Fruit fly (Drosophila melanogaster) whole organism, embryonic: ENCODE measurements around the gene CG5160.

ENCODE experiments used
- Aef1 ChIP-seq: fragments of 200-800 bp; sonication (Bioruptor generic); IDR thresholded peaks from 3 replicates; pipeline ENCODE4 v1.3.6; 2022; ENCODE audit warnings: missing biosample characterization, missing genetic modification characterization
- Blimp-1 ChIP-seq: fragments of 200-800 bp; sonication (Bioruptor generic); optimal IDR thresholded peaks from 3 replicates; lab custom pipeline; 2018; ENCODE audit warnings: missing biosample characterization, missing genetic modification characterization, mild to moderate bottlenecking, moderate library complexity, missing genetic modification reagents
- CG10565 ChIP-seq: fragments of 200-800 bp; sonication (Bioruptor generic); optimal IDR thresholded peaks from 3 replicates; lab custom pipeline; 2016; ENCODE audit warnings: missing biosample characterization, mild to moderate bottlenecking, missing genetic modification characterization
- CG12659 ChIP-seq: fragments of 200-800 bp; sonication (Bioruptor generic); optimal IDR thresholded peaks from 3 replicates; lab custom pipeline; 2017; ENCODE audit warnings: mild to moderate bottlenecking, missing biosample characterization, missing genetic modification reagents, missing genetic modification characterization
- CG14050 ChIP-seq: fragments of 200-800 bp; sonication (Bioruptor generic); IDR thresholded peaks from 3 replicates; pipeline ENCODE4 v1.3.6; 2022; ENCODE audit warnings: missing biosample characterization, missing genetic modification characterization
- CG18262 ChIP-seq: fragments of 200-800 bp; optimal IDR thresholded peaks from 3 replicates; lab custom pipeline; 2019; ENCODE audit warnings: missing biosample characterization, mild to moderate bottlenecking, missing genetic modification characterization, moderate library complexity
- CG18764 ChIP-seq: fragments of 200-800 bp; sonication (Bioruptor generic); optimal IDR thresholded peaks from 3 replicates; lab custom pipeline; 2016; ENCODE audit warnings: missing biosample characterization, missing genetic modification characterization
- CG31365 ChIP-seq: fragments of 200-800 bp; sonication (Bioruptor generic); optimal IDR thresholded peaks from 2 replicates; lab custom pipeline; 2018; ENCODE audit warnings: missing biosample characterization, mild to moderate bottlenecking, missing genetic modification characterization
- CG4282 ChIP-seq: fragments of 200-800 bp; sonication (Bioruptor generic); optimal IDR thresholded peaks from 2 replicates; lab custom pipeline; 2016; ENCODE audit warnings: missing biosample characterization, missing genetic modification characterization
- CG4707 ChIP-seq: fragments of 200-800 bp; sonication (Bioruptor generic); optimal IDR thresholded peaks from 2 replicates; lab custom pipeline; 2018; ENCODE audit warnings: missing biosample characterization, mild to moderate bottlenecking, missing genetic modification characterization, moderate library complexity
- CG5953 ChIP-seq: fragments of 200-800 bp; sonication (Bioruptor generic); IDR thresholded peaks from 2 replicates; pipeline ENCODE4 v1.3.6; 2022; ENCODE audit warnings: missing biosample characterization, missing genetic modification characterization
- CG6683 ChIP-seq: fragments of 200-800 bp; sonication (Bioruptor generic); optimal IDR thresholded peaks from 2 replicates; lab custom pipeline; 2017; ENCODE audit warnings: missing biosample characterization, mild to moderate bottlenecking, missing genetic modification characterization, missing genetic modification reagents
- CG8281 ChIP-seq: fragments of 200-800 bp; sonication (Bioruptor generic); optimal IDR thresholded peaks from 2 replicates; lab custom pipeline; 2018; ENCODE audit warnings: missing biosample characterization, mild to moderate bottlenecking, missing genetic modification characterization, moderate library complexity
- CG9215 ChIP-seq: fragments of 200-800 bp; sonication (Bioruptor generic); IDR thresholded peaks from 2 replicates; pipeline ENCODE4 v1.3.6; 2022; ENCODE audit warnings: missing biosample characterization, missing genetic modification characterization
- D ChIP-seq, 2 experiments: fragments of 200-800 bp in 1 of 2; fragments of >200 bp in 1 of 2; sonication (Bioruptor generic) in 1 of 2; optimal IDR thresholded peaks; 2 replicates in 1 of 2; 3 replicates in 1 of 2; lab custom pipeline; 2017; ENCODE audit warnings: mild to moderate bottlenecking in 1 of 2, missing biosample characterization in 1 of 2, missing genetic modification characterization in 1 of 2, missing genetic modification reagents in 1 of 2
- D19B ChIP-seq: fragments of 200-800 bp; sonication (Bioruptor generic); optimal IDR thresholded peaks from 2 replicates; lab custom pipeline; 2017; ENCODE audit warnings: missing biosample characterization, mild to moderate bottlenecking, missing genetic modification characterization
- Dip3 ChIP-seq: fragments of 200-800 bp; sonication (Bioruptor generic); optimal IDR thresholded peaks from 3 replicates; lab custom pipeline; 2016; ENCODE audit warnings: missing biosample characterization, missing genetic modification characterization
- Doc3 ChIP-seq: fragments of 200-800 bp; sonication (Bioruptor generic); IDR thresholded peaks from 3 replicates; pipeline ENCODE4 v1.3.6; 2022; ENCODE audit warnings: missing biosample characterization, missing genetic modification characterization; ENCODE audit not compliant: partially characterized antibody
- E2f2 ChIP-seq: fragments of 200-800 bp; sonication (Bioruptor generic); IDR thresholded peaks from 2 replicates; pipeline ENCODE4 v1.3.6; 2022; ENCODE audit warnings: missing biosample characterization, missing genetic modification characterization
- Eip74EF ChIP-seq, 2 experiments: fragments of 200-800 bp in 1 of 2; fragments of >200 bp in 1 of 2; sonication (Bioruptor generic) in 1 of 2; optimal IDR thresholded peaks; 2 replicates each; lab custom pipeline; 2017 to 2019; ENCODE audit warnings: missing biosample characterization in 2 of 2, missing genetic modification characterization in 2 of 2, mild to moderate bottlenecking in 1 of 2, moderate library complexity in 1 of 2
- GATAe ChIP-seq: fragments of 200-800 bp; sonication (Bioruptor generic); conservative IDR thresholded peaks from 2 replicates; pipeline ENCODE4 v1.3.6; 2022; ENCODE audit warnings: missing biosample characterization, missing genetic modification characterization
- Hand ChIP-seq: fragments of 200-800 bp; sonication (Bioruptor generic); optimal IDR thresholded peaks from 2 replicates; lab custom pipeline; 2017; ENCODE audit warnings: mild to moderate bottlenecking, missing biosample characterization, missing genetic modification reagents, missing genetic modification characterization
- Hsf ChIP-seq: fragments of 200-800 bp; sonication (Bioruptor generic); optimal IDR thresholded peaks from 3 replicates; lab custom pipeline; 2016; ENCODE audit warnings: missing biosample characterization, missing genetic modification characterization
- MTF-1 ChIP-seq: fragments of 200-800 bp; sonication (Bioruptor generic); optimal IDR thresholded peaks from 2 replicates; lab custom pipeline; 2018; ENCODE audit warnings: missing biosample characterization, mild to moderate bottlenecking, missing genetic modification characterization, borderline replicate concordance
- NFAT ChIP-seq: fragments of 200-800 bp; sonication (Bioruptor generic); IDR thresholded peaks from 2 replicates; pipeline ENCODE4 v1.3.6; 2022; ENCODE audit warnings: missing biosample characterization, missing genetic modification characterization
- NfI ChIP-seq: fragments of 200-800 bp; sonication (Bioruptor generic); optimal IDR thresholded peaks from 3 replicates; lab custom pipeline; 2018; ENCODE audit warnings: missing biosample characterization, mild to moderate bottlenecking, missing genetic modification characterization, moderate library complexity
- Sin3A ChIP-seq: fragments of >200 bp; optimal IDR thresholded peaks from 2 replicates; lab custom pipeline; 2018
- Ssrp ChIP-seq: fragments of 200-800 bp; sonication (Bioruptor generic); optimal IDR thresholded peaks from 2 replicates; lab custom pipeline; 2018; ENCODE audit warnings: missing biosample characterization, mild to moderate bottlenecking, missing genetic modification characterization, moderate library complexity
- Usf ChIP-seq: fragments of 200-800 bp; sonication (Bioruptor generic); optimal IDR thresholded peaks from 2 replicates; lab custom pipeline; 2017; ENCODE audit warnings: missing genotype, missing biosample characterization, missing genetic modification characterization
- Xbp1 ChIP-seq: fragments of 200-800 bp; sonication (Bioruptor generic); optimal IDR thresholded peaks from 3 replicates; lab custom pipeline; 2016; ENCODE audit warnings: missing biosample characterization, mild to moderate bottlenecking, missing genetic modification characterization
- ap ChIP-seq: fragments of 200-800 bp; sonication (Bioruptor generic); IDR thresholded peaks from 2 replicates; pipeline ENCODE4 v1.3.6; 2022; ENCODE audit warnings: missing biosample characterization, missing genetic modification characterization
- ara ChIP-seq: fragments of 200-800 bp; sonication (Bioruptor generic); IDR thresholded peaks from 2 replicates; pipeline ENCODE4 v1.3.6; 2022; ENCODE audit warnings: missing biosample characterization, missing genetic modification characterization
- ash1 ChIP-seq: fragments of 200-800 bp; sonication (Bioruptor generic); optimal IDR thresholded peaks from 2 replicates; lab custom pipeline; 2018; ENCODE audit warnings: missing biosample characterization, mild to moderate bottlenecking, missing genetic modification characterization
- bab2 ChIP-seq: fragments of 200-800 bp; sonication (Bioruptor generic); optimal IDR thresholded peaks from 2 replicates; lab custom pipeline; 2016; ENCODE audit warnings: missing biosample characterization, missing genetic modification characterization
- ewg ChIP-seq: fragments of 200-800 bp; sonication (Bioruptor generic); optimal IDR thresholded peaks from 3 replicates; lab custom pipeline; 2017; ENCODE audit warnings: mild to moderate bottlenecking, missing biosample characterization, missing genetic modification reagents, missing genetic modification characterization
- fd64A ChIP-seq: fragments of 200-800 bp; sonication (Bioruptor generic); optimal IDR thresholded peaks from 3 replicates; lab custom pipeline; 2018; ENCODE audit warnings: missing biosample characterization, mild to moderate bottlenecking, missing genetic modification characterization
- grau ChIP-seq: fragments of 200-800 bp; optimal IDR thresholded peaks from 3 replicates; lab custom pipeline; 2019; ENCODE audit warnings: missing biosample characterization, mild to moderate bottlenecking, missing genetic modification characterization, moderate library complexity
- h ChIP-seq: fragments of >200 bp; optimal IDR thresholded peaks from 2 replicates; lab custom pipeline; 2017
- ham ChIP-seq: fragments of 200-800 bp; sonication (Bioruptor generic); IDR thresholded peaks from 2 replicates; pipeline ENCODE4 v1.3.6; 2022; ENCODE audit warnings: missing biosample characterization, missing genetic modification characterization
- hkb ChIP-seq, 2 experiments: fragments of 200-800 bp in 1 of 2; fragments of >200 bp in 1 of 2; sonication (Bioruptor generic) in 1 of 2; IDR thresholded peaks in 1 of 2; optimal IDR thresholded peaks in 1 of 2; 2 replicates each; pipeline versions ENCODE4 v1.3.6 to Lab custom; 2017 to 2022; ENCODE audit warnings: missing biosample characterization in 1 of 2, missing genetic modification characterization in 1 of 2
- kah ChIP-seq: fragments of 200-800 bp; sonication (Bioruptor generic); optimal IDR thresholded peaks from 2 replicates; lab custom pipeline; 2018; ENCODE audit warnings: missing biosample characterization, mild to moderate bottlenecking, missing genetic modification characterization
- lbe ChIP-seq: fragments of 200-800 bp; sonication (Bioruptor generic); optimal IDR thresholded peaks from 2 replicates; lab custom pipeline; 2016; ENCODE audit warnings: missing biosample characterization, mild to moderate bottlenecking, missing genetic modification characterization
- lilli ChIP-seq: fragments of 200-800 bp; sonication (Bioruptor generic); optimal IDR thresholded peaks from 3 replicates; lab custom pipeline; 2016; ENCODE audit warnings: missing biosample characterization, missing genetic modification characterization
- lmd ChIP-seq: fragments of 200-800 bp; sonication (Bioruptor generic); IDR thresholded peaks from 2 replicates; pipeline ENCODE4 v1.3.6; 2022; ENCODE audit warnings: missing biosample characterization, missing genetic modification characterization
- seq ChIP-seq: fragments of 200-800 bp; sonication (Bioruptor generic); IDR thresholded peaks from 2 replicates; pipeline ENCODE4 v1.3.6; 2022; ENCODE audit warnings: missing biosample characterization, missing genetic modification characterization
- slou ChIP-seq: fragments of 200-800 bp; sonication (Bioruptor generic); optimal IDR thresholded peaks from 3 replicates; lab custom pipeline; 2016; ENCODE audit warnings: missing biosample characterization, missing genetic modification characterization
- so ChIP-seq: fragments of 200-800 bp; sonication (Bioruptor generic); IDR thresholded peaks from 3 replicates; pipeline ENCODE4 v1.3.6; 2022; ENCODE audit warnings: missing biosample characterization, missing genetic modification characterization
- tll ChIP-seq, 2 experiments: fragments of 200-800 bp in 1 of 2; fragments of >200 bp in 1 of 2; sonication (Bioruptor generic) in 1 of 2; optimal IDR thresholded peaks; 2 replicates each; lab custom pipeline; 2017 to 2019; ENCODE audit warnings: missing biosample characterization in 2 of 2, missing genetic modification characterization in 2 of 2, mild to moderate bottlenecking in 1 of 2, moderate library complexity in 1 of 2
- twi ChIP-seq: fragments of 200-800 bp; optimal IDR thresholded peaks from 2 replicates; lab custom pipeline; 2019; ENCODE audit warnings: missing biosample characterization, mild to moderate bottlenecking, missing genetic modification characterization, moderate library complexity
- tx ChIP-seq: fragments of 200-800 bp; sonication (Bioruptor generic); optimal IDR thresholded peaks from 2 replicates; lab custom pipeline; 2016; ENCODE audit warnings: missing biosample characterization, missing genetic modification characterization

Gene CG5160

DNA sequence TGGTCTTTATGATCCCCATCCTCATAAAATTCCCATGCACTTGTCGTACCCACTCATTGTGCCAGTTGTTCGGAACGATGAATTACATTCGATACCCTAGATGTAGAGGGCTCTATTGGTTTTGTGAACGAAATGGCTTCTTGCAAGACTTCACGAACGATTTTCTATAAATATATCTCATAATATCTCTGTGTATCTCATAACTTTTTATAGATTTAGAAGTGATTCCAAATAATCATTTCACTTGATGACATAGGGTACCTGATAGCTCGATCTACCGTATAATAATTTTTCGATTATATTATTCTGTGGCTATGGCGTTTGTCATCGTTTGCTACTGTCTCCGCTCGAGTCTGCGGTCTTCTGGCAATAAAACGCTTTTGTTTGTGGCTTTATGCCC lies 1.6 kb downstream of the CG5160 start (continued):
- TF ChIP-seq h (lab: Kevin White, UChicago) = no peak
- peak; percentile 37 for TF ChIP-seq MTF-1 (GFP tag; lab: Kevin White, UChicago)
- peak; percentile 51; the same call in 1 of the 2 replicates for TF ChIP-seq NFAT (GFP tag; lab: Robert Waterston, UW)
- TF ChIP-seq Blimp-1 (GFP tag; lab: Kevin White, UChicago) = peak; percentile 68
- peak; percentile 10 for TF ChIP-seq CG8281 (tag; lab: Kevin White, UChicago)
- TF ChIP-seq CG31365 (tag; lab: Kevin White, UChicago) = peak; percentile 18
- no peak for TF ChIP-seq Usf (GFP tag; lab: Kevin White, UChicago)
- peak; percentile 52 for TF ChIP-seq Ssrp (tag; lab: Kevin White, UChicago)
- TF ChIP-seq ham (GFP tag; lab: Robert Waterston, UW) = no peak
- peak; percentile 46 for TF ChIP-seq NfI (GFP tag; lab: Kevin White, UChicago)
- peak; percentile 58; the same call in 1 of the 2 replicates for TF ChIP-seq ara
- TF ChIP-seq CG12659 (GFP tag; lab: Kevin White, UChicago) = peak; percentile 45
- TF ChIP-seq CG10565 = no peak
- TF ChIP-seq lmd (GFP tag; lab: Robert Waterston, UW) = peak; percentile 69
- TF ChIP-seq grau (tag; lab: Kevin White, UChicago) = peak; percentile 62
- peak; percentile 69; the same call in 2 of the 3 replicates for TF ChIP-seq so (GFP tag; lab: Robert Waterston, UW)
- TF ChIP-seq Hsf = peak; percentile 41
- peak; percentile 7 for TF ChIP-seq slou (GFP tag; lab: Kevin White, UChicago)
- peak; percentile 19 for TF ChIP-seq Dip3
- peak in 1 of 2 experiments; percentile 21 for TF ChIP-seq Eip74EF (GFP tag; optimal IDR thresholded peaks at IDR 0.05; lab: Kevin White, UChicago)
- peak; percentile 58 for TF ChIP-seq seq (GFP tag; lab: Robert Waterston, UW)
- peak; percentile 73 for TF ChIP-seq lilli (GFP tag; lab: Kevin White, UChicago)
- TF ChIP-seq fd64A (GFP tag; lab: Kevin White, UChicago) = no peak
- peak; percentile 47 for TF ChIP-seq E2f2 (GFP tag; lab: Robert Waterston, UW)
- TF ChIP-seq kah (GFP tag; lab: Kevin White, UChicago) = no peak
- peak; percentile 3 for TF ChIP-seq bab2 (GFP tag; lab: Kevin White, UChicago)
- TF ChIP-seq CG18262 (tag; lab: Kevin White, UChicago) = peak; percentile 55
- peak; percentile 75 for TF ChIP-seq Xbp1
- TF ChIP-seq Sin3A (lab: Kevin White, UChicago) = no peak
- peak; percentile 60; the same call in 2 of the 3 replicates for TF ChIP-seq CG14050 (GFP tag; lab: Robert Waterston, UW)
- peak; percentile 54 for TF ChIP-seq CG5953 (GFP tag; lab: Robert Waterston, UW)
- no peak for TF ChIP-seq CG4282 (GFP tag; lab: Kevin White, UChicago)
- no peak for TF ChIP-seq D (optimal IDR thresholded peaks at IDR 0.05; lab: Kevin White, UChicago)
- TF ChIP-seq D (GFP tag; optimal IDR thresholded peaks at IDR 0.05; lab: Kevin White, UChicago) = peak; percentile 48
- TF ChIP-seq ash1 (GFP tag; lab: Kevin White, UChicago) = no peak
- TF ChIP-seq Hand (GFP tag; lab: Kevin White, UChicago) = peak; percentile 10
- TF ChIP-seq D19B (GFP tag; lab: Kevin White, UChicago) = peak; percentile 63
- TF ChIP-seq lbe (GFP tag; lab: Kevin White, UChicago) = no peak
- TF ChIP-seq hkb (optimal IDR thresholded peaks at IDR 0.05; lab: Kevin White, UChicago) = no peak
- TF ChIP-seq hkb (GFP tag; IDR thresholded peaks at IDR 0.05; lab: Robert Waterston, UW) = peak; percentile 81
- TF ChIP-seq Aef1 (GFP tag; lab: Robert Waterston, UW) = peak; percentile 57; the same call in 2 of the 3 replicates
- TF ChIP-seq Doc3 (GFP tag; lab: Robert Waterston, UW) = no peak
- TF ChIP-seq CG9215 = peak; percentile 64
- peak; percentile 39 for TF ChIP-seq ap (GFP tag; lab: Robert Waterston, UW)
- TF ChIP-seq CG4707 (GFP tag; lab: Kevin White, UChicago) = no peak
- no peak for TF ChIP-seq GATAe
- no peak for TF ChIP-seq twi (tag; lab: Kevin White, UChicago)
- peak; percentile 42 for TF ChIP-seq ewg (GFP tag; lab: Kevin White, UChicago)
- peak; percentile 33 for TF ChIP-seq CG6683 (GFP tag; lab: Kevin White, UChicago)
- peak; percentile 12 for TF ChIP-seq CG18764 (GFP tag; lab: Kevin White, UChicago)
- TF ChIP-seq tx = no peak
- no peak for TF ChIP-seq tll (GFP tag; optimal IDR thresholded peaks at IDR 0.05; lab: Kevin White, UChicago)
